Worm (Caenorhabditis elegans) whole organism, mixed stage, embryonic: Measurements from ENCODE around the gene srr-8.

Experiments
- ceh-43 ChIP-seq: fragments of 200-800 bp; sonication (Bioruptor generic); optimal IDR thresholded peaks from 2 replicates; lab custom pipeline; 2018; ENCODE audit warnings: mild to moderate bottlenecking, missing genetic modification characterization, moderate library complexity, missing compliant biosample characterization
- cnd-1 ChIP-seq: fragments of 200-800 bp; sonication (Bioruptor generic); optimal IDR thresholded peaks from 2 replicates; lab custom pipeline; 2018; ENCODE audit warnings: mild to moderate bottlenecking, missing genetic modification characterization, missing compliant biosample characterization
- flh-1 ChIP-seq: fragments of 200-800 bp; sonication (Bioruptor generic); optimal IDR thresholded peaks from 2 replicates; lab custom pipeline; 2018; ENCODE audit warnings: mild to moderate bottlenecking, missing genetic modification characterization, moderate library complexity, missing compliant biosample characterization
- lin-13 ChIP-seq: fragments of 150-350 bp; optimal IDR thresholded peaks from 2 replicates; lab custom pipeline; 2014; ENCODE audit warnings: missing biosample characterization, missing genetic modification characterization
- nhr-28 ChIP-seq: fragments of 150-350 bp; optimal IDR thresholded peaks from 2 replicates; lab custom pipeline; 2014; ENCODE audit warnings: missing biosample characterization, missing genetic modification characterization
- nhr-76 ChIP-seq: sonication (generic microtip); optimal IDR thresholded peaks from 2 replicates; lab custom pipeline; 2017; ENCODE audit warnings: missing biosample characterization, missing genetic modification characterization
- zip-8 ChIP-seq: fragments of 150-350 bp; optimal IDR thresholded peaks from 2 replicates; lab custom pipeline; 2014; ENCODE audit warnings: missing biosample characterization, missing genetic modification characterization

DNA sequence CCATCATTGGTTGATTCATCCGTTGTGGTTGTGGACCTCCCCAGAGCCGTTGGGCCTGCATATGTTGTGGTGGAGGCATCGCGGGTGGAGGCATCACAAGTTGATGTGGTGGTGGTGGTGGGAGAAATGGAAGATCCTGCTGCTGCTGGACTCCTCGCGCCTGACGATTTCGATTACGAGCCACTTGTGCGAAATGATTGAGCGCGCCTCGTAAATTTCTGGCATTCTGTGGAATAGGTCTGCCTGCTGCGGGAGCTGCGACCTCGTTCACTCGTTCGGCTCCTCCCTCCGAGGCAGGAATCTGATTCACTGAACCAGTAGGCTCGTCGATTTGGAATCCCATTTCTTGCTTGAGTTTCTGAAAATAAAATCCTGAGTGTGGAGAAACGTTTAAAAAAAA, 40.8 kb upstream of the srr-8 start:
- TF ChIP-seq nhr-28 (tag; lab: Kevin White, UChicago) (no peak), lin-13 (tag; lab: Kevin White, UChicago) (no peak), ceh-43 (no peak), nhr-76 (tag; lab: Kevin White, UChicago) (no peak), zip-8 (tag; lab: Kevin White, UChicago) (no peak), cnd-1 (tag; lab: Kevin White, UChicago) (no peak), flh-1 (GFP tag; lab: Kevin White, UChicago) (no peak)
